Fruit fly (Drosophila melanogaster) whole organism, prepupa: Measurements from ENCODE around the gene CG43750.

Experiments
- Blimp-1 ChIP-seq: fragments of 200-800 bp; sonication (Bioruptor generic); optimal IDR thresholded peaks from 3 replicates; lab custom pipeline; 2017; ENCODE audit warnings: missing biosample characterization, missing genetic modification characterization, mild to moderate bottlenecking, moderate library complexity, missing genetic modification reagents
- CG10631 ChIP-seq: fragments of 200-800 bp; sonication (Bioruptor generic); optimal IDR thresholded peaks from 2 replicates; lab custom pipeline; 2016; ENCODE audit warnings: missing biosample characterization, missing genetic modification characterization
- CG10669 ChIP-seq: fragments of 200-800 bp; sonication (Bioruptor generic); optimal IDR thresholded peaks from 3 replicates; lab custom pipeline; 2018; ENCODE audit warnings: missing biosample characterization, mild to moderate bottlenecking, missing genetic modification characterization, moderate library complexity
- CG11294 ChIP-seq: fragments of 200-800 bp; sonication (Bioruptor generic); IDR thresholded peaks from 2 replicates; pipeline ENCODE4 v1.3.6; 2022; ENCODE audit warnings: missing biosample characterization, missing genetic modification characterization
- CG11902 ChIP-seq: fragments of 200-800 bp; sonication (Bioruptor generic); optimal IDR thresholded peaks from 3 replicates; lab custom pipeline; 2016; ENCODE audit warnings: missing biosample characterization, missing genetic modification characterization
- CG15336 ChIP-seq: fragments of 200-800 bp; sonication (Bioruptor generic); IDR thresholded peaks from 2 replicates; pipeline ENCODE4 v1.3.6; 2022; ENCODE audit warnings: missing biosample characterization, missing genetic modification characterization
- CG16779 ChIP-seq: fragments of 200-800 bp; sonication (Bioruptor generic); optimal IDR thresholded peaks from 3 replicates; lab custom pipeline; 2017; ENCODE audit warnings: missing biosample characterization, mild to moderate bottlenecking, missing genetic modification characterization
- CG31627 ChIP-seq: fragments of 200-800 bp; sonication (Bioruptor generic); optimal IDR thresholded peaks from 3 replicates; lab custom pipeline; 2016; ENCODE audit warnings: missing biosample characterization, missing genetic modification characterization
- CG32006 ChIP-seq: fragments of 200-800 bp; sonication (Bioruptor generic); optimal IDR thresholded peaks from 3 replicates; lab custom pipeline; 2017; ENCODE audit warnings: missing biosample characterization, mild to moderate bottlenecking, missing genetic modification characterization
- CG34406 ChIP-seq: fragments of 200-800 bp; sonication (Bioruptor generic); optimal IDR thresholded peaks from 3 replicates; lab custom pipeline; 2016; ENCODE audit warnings: missing biosample characterization, missing genetic modification characterization
- CG3919 ChIP-seq: fragments of 200-800 bp; sonication (Bioruptor generic); optimal IDR thresholded peaks from 3 replicates; lab custom pipeline; 2016; ENCODE audit warnings: missing biosample characterization, missing genetic modification characterization
- CG4318 ChIP-seq: fragments of 200-800 bp; sonication (Bioruptor generic); optimal IDR thresholded peaks from 3 replicates; lab custom pipeline; 2017; ENCODE audit warnings: missing biosample characterization, mild to moderate bottlenecking, missing genetic modification characterization
- CG6163 ChIP-seq: fragments of 200-800 bp; sonication (Bioruptor generic); IDR thresholded peaks from 3 replicates; pipeline ENCODE4 v1.3.6; 2022; ENCODE audit warnings: missing biosample characterization, missing genetic modification characterization
- CG6276 ChIP-seq: fragments of 200-800 bp; sonication (Bioruptor generic); optimal IDR thresholded peaks from 2 replicates; lab custom pipeline; 2017; ENCODE audit warnings: missing biosample characterization, mild to moderate bottlenecking, missing genetic modification characterization
- CG6792 ChIP-seq: fragments of 200-800 bp; sonication (Bioruptor generic); optimal IDR thresholded peaks from 3 replicates; lab custom pipeline; 2016; ENCODE audit warnings: missing biosample characterization, missing genetic modification characterization
- CG6854 ChIP-seq: fragments of 200-800 bp; sonication (Bioruptor generic); optimal IDR thresholded peaks from 2 replicates; lab custom pipeline; 2017; ENCODE audit warnings: missing biosample characterization, mild to moderate bottlenecking, missing genetic modification characterization
- CG7368 ChIP-seq: fragments of 200-800 bp; sonication (Bioruptor generic); optimal IDR thresholded peaks from 3 replicates; lab custom pipeline; 2016; ENCODE audit warnings: missing biosample characterization, missing genetic modification characterization
- CG8119 ChIP-seq: fragments of 200-800 bp; sonication (Bioruptor generic); IDR thresholded peaks from 3 replicates; pipeline ENCODE4 v1.3.6; 2022; ENCODE audit warnings: missing biosample characterization, missing genetic modification characterization
- CG8632 ChIP-seq: fragments of 200-800 bp; sonication (Bioruptor generic); optimal IDR thresholded peaks from 3 replicates; lab custom pipeline; 2016; ENCODE audit warnings: missing biosample characterization, missing genetic modification characterization
- Eip78C ChIP-seq: fragments of 200-800 bp; sonication (Bioruptor generic); peaks from one replicate; lab custom pipeline; 2016; ENCODE audit warnings: missing biosample characterization, missing genetic modification characterization
- Ets21C ChIP-seq: fragments of 200-800 bp; sonication (Bioruptor generic); optimal IDR thresholded peaks from 3 replicates; lab custom pipeline; 2016; ENCODE audit warnings: missing biosample characterization, missing genetic modification characterization
- Ets96B ChIP-seq: fragments of 200-800 bp; optimal IDR thresholded peaks from 2 replicates; lab custom pipeline; 2019; ENCODE audit warnings: missing biosample characterization, mild to moderate bottlenecking, missing genetic modification characterization, moderate library complexity
- Gug ChIP-seq: fragments of 200-800 bp; sonication (Bioruptor generic); IDR thresholded peaks from 2 replicates; pipeline ENCODE4 v1.3.6; 2022; ENCODE audit warnings: missing biosample characterization, missing genetic modification characterization
- Hr38 ChIP-seq: sonication (Bioruptor generic); optimal IDR thresholded peaks from 2 replicates; lab custom pipeline; 2016; ENCODE audit warnings: missing biosample characterization, missing genetic modification characterization
- Lpt ChIP-seq: fragments of 200-800 bp; sonication (Bioruptor generic); optimal IDR thresholded peaks from 3 replicates; lab custom pipeline; 2016; ENCODE audit warnings: missing biosample characterization, missing genetic modification characterization
- Met ChIP-seq: fragments of 200-800 bp; sonication (Bioruptor generic); optimal IDR thresholded peaks from 3 replicates; lab custom pipeline; 2016; ENCODE audit warnings: missing biosample characterization, missing genetic modification characterization
- OdsH ChIP-seq: fragments of 200-800 bp; sonication (Bioruptor generic); optimal IDR thresholded peaks from 3 replicates; lab custom pipeline; 2016; ENCODE audit warnings: missing biosample characterization, missing genetic modification characterization
- Smox ChIP-seq: fragments of 200-800 bp; sonication (Bioruptor generic); optimal IDR thresholded peaks from 3 replicates; lab custom pipeline; 2016; ENCODE audit warnings: missing biosample characterization, missing genetic modification characterization
- Sox102F ChIP-seq: fragments of 200-800 bp; sonication (Bioruptor generic); optimal IDR thresholded peaks from 2 replicates; lab custom pipeline; 2016; ENCODE audit warnings: missing biosample characterization, mild to moderate bottlenecking, missing genetic modification characterization
- Sox15 ChIP-seq: fragments of 200-800 bp; sonication (Bioruptor generic); optimal IDR thresholded peaks from 3 replicates; lab custom pipeline; 2016; ENCODE audit warnings: missing biosample characterization, missing genetic modification characterization
- acj6 ChIP-seq: fragments of 200-800 bp; sonication (Bioruptor generic); optimal IDR thresholded peaks from 3 replicates; lab custom pipeline; 2016; ENCODE audit warnings: missing biosample characterization, missing genetic modification characterization
- cyc ChIP-seq: fragments of 200-800 bp; sonication (Bioruptor generic); optimal IDR thresholded peaks from 3 replicates; lab custom pipeline; 2016; ENCODE audit warnings: missing biosample characterization, missing genetic modification characterization
- dac ChIP-seq: fragments of 200-800 bp; sonication (Bioruptor generic); optimal IDR thresholded peaks from 2 replicates; lab custom pipeline; 2017; ENCODE audit warnings: missing biosample characterization, mild to moderate bottlenecking, missing genetic modification characterization
- dsx ChIP-seq: fragments of 200-800 bp; optimal IDR thresholded peaks from 3 replicates; lab custom pipeline; 2019; ENCODE audit warnings: missing biosample characterization, mild to moderate bottlenecking, missing genetic modification characterization, moderate library complexity; ENCODE audit not compliant: poor library complexity, severe bottlenecking
- eg ChIP-seq: fragments of 200-800 bp; sonication (Bioruptor generic); IDR thresholded peaks from 3 replicates; pipeline ENCODE4 v1.3.6; 2022; ENCODE audit warnings: missing biosample characterization, missing genetic modification characterization
- esn ChIP-seq: fragments of 200-800 bp; sonication (Bioruptor generic); optimal IDR thresholded peaks from 2 replicates; lab custom pipeline; 2016; ENCODE audit warnings: missing biosample characterization, mild to moderate bottlenecking, missing genetic modification characterization, moderate library complexity
- fd85E ChIP-seq: fragments of 200-800 bp; sonication (Bioruptor generic); optimal IDR thresholded peaks from 3 replicates; lab custom pipeline; 2016; ENCODE audit warnings: missing biosample characterization, missing genetic modification characterization
- fkh ChIP-seq: fragments of 200-800 bp; sonication (Bioruptor generic); optimal IDR thresholded peaks from 3 replicates; lab custom pipeline; 2017; ENCODE audit warnings: missing biosample characterization, mild to moderate bottlenecking, missing genetic modification characterization, moderate library complexity
- lz ChIP-seq: fragments of 200-800 bp; sonication (Bioruptor generic); optimal IDR thresholded peaks from 3 replicates; lab custom pipeline; 2016; ENCODE audit warnings: missing biosample characterization, missing genetic modification characterization
- pdm3 ChIP-seq: fragments of 200-800 bp; sonication (Bioruptor generic); optimal IDR thresholded peaks from 3 replicates; lab custom pipeline; 2016; ENCODE audit warnings: missing biosample characterization, missing genetic modification characterization
- salr ChIP-seq, 2 experiments: fragments of 200-800 bp; sonication (Bioruptor generic); optimal IDR thresholded peaks; 3 replicates each; lab custom pipeline; 2016 to 2018; ENCODE audit warnings: missing biosample characterization in 2 of 2, missing genetic modification characterization in 2 of 2, mild to moderate bottlenecking in 1 of 2
- spab ChIP-seq: fragments of 200-800 bp; sonication (Bioruptor generic); optimal IDR thresholded peaks from 2 replicates; lab custom pipeline; 2017; ENCODE audit warnings: missing biosample characterization, mild to moderate bottlenecking, missing genetic modification characterization, missing genetic modification reagents
- svp ChIP-seq: fragments of 200-800 bp; sonication (Bioruptor generic); peaks from one replicate; lab custom pipeline; 2016; ENCODE audit warnings: missing biosample characterization, missing genetic modification characterization
- topi ChIP-seq: fragments of 200-800 bp; sonication (Bioruptor generic); optimal IDR thresholded peaks from 3 replicates; lab custom pipeline; 2016; ENCODE audit warnings: missing biosample characterization, missing genetic modification characterization
- vri ChIP-seq: fragments of 200-800 bp; sonication (Bioruptor generic); optimal IDR thresholded peaks from 3 replicates; lab custom pipeline; 2016; ENCODE audit warnings: missing biosample characterization, mild to moderate bottlenecking, missing genetic modification characterization

The CG43750 gene

DNA sequence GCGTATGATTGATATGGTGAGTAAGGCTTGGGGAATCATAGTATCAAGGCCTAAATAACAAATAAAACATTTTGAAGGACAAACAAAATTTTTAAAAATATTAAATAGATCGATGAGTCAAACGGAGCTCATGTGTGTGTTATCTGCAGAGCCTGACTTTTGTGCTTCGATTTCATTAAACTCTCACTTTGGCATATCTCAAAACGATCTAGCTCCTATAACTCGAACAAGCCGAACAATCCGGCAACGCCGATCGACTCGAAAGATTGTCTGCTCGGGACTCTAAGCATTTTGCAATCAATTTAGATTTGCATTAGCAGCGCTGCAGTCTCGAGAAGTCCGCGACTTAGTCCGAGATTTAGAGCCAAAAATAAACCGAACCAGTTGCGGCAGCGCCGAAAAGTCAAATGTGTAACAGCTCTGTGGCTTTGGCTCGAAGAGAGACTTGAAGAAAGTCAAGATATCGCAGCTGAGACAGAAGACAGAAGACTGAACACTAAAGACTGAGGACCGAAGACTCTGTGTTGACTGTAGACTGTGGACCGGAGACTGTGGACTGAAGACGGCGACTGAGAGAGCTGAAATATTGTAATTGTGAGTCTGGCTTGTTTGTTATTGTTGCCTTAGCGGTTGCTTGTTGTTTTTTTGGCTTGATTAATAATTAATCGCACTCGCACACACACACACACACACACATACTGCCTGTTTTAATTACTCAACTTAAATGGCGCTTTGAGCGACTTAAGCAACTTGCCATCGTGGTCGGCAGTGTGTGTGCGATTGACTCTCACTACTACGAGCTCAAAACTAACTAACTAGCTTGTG lies 37.1 kb upstream of the CG43750 start:
- TF ChIP-seq CG15336 (GFP tag; lab: Robert Waterston, UW) = peak; percentile 52; the same call in 1 of the 2 replicates
- TF ChIP-seq Sox15 (GFP tag; lab: Kevin White, UChicago) = no peak
- peak; percentile 36; the same call in 1 of the 3 replicates for TF ChIP-seq CG8119
- no peak for TF ChIP-seq Gug (GFP tag; lab: Robert Waterston, UW)
- peak; percentile 38; the same call in 2 of the 3 replicates for TF ChIP-seq CG6163 (GFP tag; lab: Robert Waterston, UW)
- TF ChIP-seq CG32006 (GFP tag; lab: Kevin White, UChicago) = peak; percentile 65
- no peak for TF ChIP-seq salr (GFP tag; optimal IDR thresholded peaks at IDR 0.05; lab: Kevin White, UChicago)
- TF ChIP-seq OdsH (GFP tag; lab: Kevin White, UChicago) = peak; percentile 2
- TF ChIP-seq CG6276 = peak; percentile 25
- peak; percentile 74 for TF ChIP-seq Eip78C (GFP tag; lab: Kevin White, UChicago)
- TF ChIP-seq Smox = no peak
- no peak for TF ChIP-seq acj6
- no peak for TF ChIP-seq CG10669 (GFP tag; lab: Kevin White, UChicago)
- no peak for TF ChIP-seq vri (GFP tag; lab: Kevin White, UChicago)
- TF ChIP-seq lz (GFP tag; lab: Kevin White, UChicago) = no peak
- TF ChIP-seq Ets96B = no peak
- no peak for TF ChIP-seq CG31627
- TF ChIP-seq eg (GFP tag; lab: Robert Waterston, UW) = no peak
- peak; percentile 58 for TF ChIP-seq svp
- TF ChIP-seq dsx (GFP tag; lab: Kevin White, UChicago) = no peak

DNA sequence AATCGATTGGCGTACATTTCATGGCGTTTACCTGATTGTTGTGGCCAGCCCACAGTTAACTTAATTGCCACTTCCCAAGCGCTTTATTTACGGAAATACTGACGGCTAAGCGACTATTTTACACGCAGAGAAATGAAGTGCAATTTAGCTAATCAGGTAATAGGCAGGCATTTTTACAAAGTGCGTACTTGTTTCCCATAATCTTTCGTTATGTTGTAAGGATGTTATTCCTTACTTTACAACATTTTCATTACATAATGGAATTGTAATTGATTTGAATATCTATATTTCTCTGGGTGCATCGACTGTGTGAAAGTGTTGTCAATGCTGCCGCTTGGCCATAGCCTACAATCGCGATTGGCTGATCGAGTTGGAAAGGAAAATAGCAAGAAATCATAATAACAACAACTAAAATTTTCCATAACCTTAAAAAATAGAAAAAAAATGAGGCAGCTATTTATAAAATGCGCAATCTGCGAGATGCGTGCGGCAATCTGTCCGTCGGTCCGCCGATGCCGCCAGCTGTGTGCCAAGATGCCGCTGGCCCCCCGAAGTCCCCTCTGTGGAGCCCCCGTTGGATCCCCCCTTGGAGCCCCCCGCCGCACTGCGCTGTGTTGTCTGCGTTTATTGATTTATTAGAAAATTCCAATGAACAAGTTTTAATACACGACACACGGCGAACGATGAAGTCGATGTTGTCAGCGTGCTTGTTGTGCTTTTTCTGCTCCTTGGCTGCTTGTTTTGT lies 36.1 kb upstream of the CG43750 start:
- peak; percentile 91 for TF ChIP-seq dac
- peak; percentile 40 for TF ChIP-seq CG11902 (GFP tag; lab: Kevin White, UChicago)
- TF ChIP-seq Ets21C = no peak
- peak; percentile 66 for TF ChIP-seq CG8632 (GFP tag; lab: Kevin White, UChicago)
- TF ChIP-seq Sox102F (GFP tag; lab: Kevin White, UChicago) = peak; percentile 17
- no peak for TF ChIP-seq CG6854 (GFP tag; lab: Kevin White, UChicago)
- no peak for TF ChIP-seq vri (GFP tag; lab: Kevin White, UChicago)
- peak; percentile 47 for TF ChIP-seq topi (GFP tag; lab: Kevin White, UChicago)
- TF ChIP-seq CG32006 (GFP tag; lab: Kevin White, UChicago) = peak; percentile 97
- peak; percentile 7 for TF ChIP-seq Met (GFP tag; lab: Kevin White, UChicago)
- TF ChIP-seq fkh = no peak
- no peak for TF ChIP-seq Blimp-1 (GFP tag; lab: Kevin White, UChicago)
- peak; percentile 66 to 82 for TF ChIP-seq salr (GFP tag; optimal IDR thresholded peaks at IDR 0.05; lab: Kevin White, UChicago)
- TF ChIP-seq fd85E (GFP tag; lab: Kevin White, UChicago) = no peak
- TF ChIP-seq cyc = peak; percentile 46
- TF ChIP-seq Ets96B = peak; percentile 80
- peak; percentile 89 for TF ChIP-seq OdsH (GFP tag; lab: Kevin White, UChicago)
- TF ChIP-seq svp = peak; percentile 67
- peak; percentile 64 for TF ChIP-seq CG6792 (GFP tag; lab: Kevin White, UChicago)
- peak; percentile 95 for TF ChIP-seq eg (GFP tag; lab: Robert Waterston, UW)
- TF ChIP-seq CG16779 (tag; lab: Kevin White, UChicago) = peak; percentile 78
- TF ChIP-seq Eip78C (GFP tag; lab: Kevin White, UChicago) = peak; percentile 96
- peak; percentile 88 for TF ChIP-seq CG3919 (GFP tag; lab: Kevin White, UChicago)
- TF ChIP-seq spab (GFP tag; lab: Kevin White, UChicago) = peak; percentile 74
- peak; percentile 6 for TF ChIP-seq dsx (GFP tag; lab: Kevin White, UChicago)
- TF ChIP-seq Hr38 (GFP tag; lab: Kevin White, UChicago) = peak; percentile 49
- TF ChIP-seq Smox = no peak
- TF ChIP-seq CG7368 (GFP tag; lab: Kevin White, UChicago) = peak; percentile 72
- TF ChIP-seq CG6163 (GFP tag; lab: Robert Waterston, UW) = peak; percentile 92
- TF ChIP-seq CG11294 = peak; percentile 79
- TF ChIP-seq CG4318 (GFP tag; lab: Kevin White, UChicago) = peak; percentile 94
- peak; percentile 87 for TF ChIP-seq pdm3
- TF ChIP-seq acj6 = peak; percentile 76
- TF ChIP-seq CG34406 (GFP tag; lab: Kevin White, UChicago) = peak; percentile 46
- peak; percentile 41 for TF ChIP-seq esn (GFP tag; lab: Kevin White, UChicago)
- peak; percentile 84 for TF ChIP-seq CG10631 (GFP tag; lab: Kevin White, UChicago)
- TF ChIP-seq Lpt (GFP tag; lab: Kevin White, UChicago) = peak; percentile 83
- TF ChIP-seq Sox15 (GFP tag; lab: Kevin White, UChicago) = peak; percentile 33
